Worm (Caenorhabditis elegans) whole organism, late embryonic: ENCODE data around the gene B0495.5.

Experiments
- F13H6.1 ChIP-seq: sonication (generic microtip); optimal IDR thresholded peaks from 2 replicates; lab custom pipeline; 2016; ENCODE audit warnings: missing genetic modification characterization, missing compliant biosample characterization
- ceh-34 ChIP-seq: sonication (generic microtip); optimal IDR thresholded peaks from 2 replicates; lab custom pipeline; 2016; ENCODE audit warnings: mild to moderate bottlenecking, missing genetic modification characterization, missing compliant biosample characterization

DNA sequence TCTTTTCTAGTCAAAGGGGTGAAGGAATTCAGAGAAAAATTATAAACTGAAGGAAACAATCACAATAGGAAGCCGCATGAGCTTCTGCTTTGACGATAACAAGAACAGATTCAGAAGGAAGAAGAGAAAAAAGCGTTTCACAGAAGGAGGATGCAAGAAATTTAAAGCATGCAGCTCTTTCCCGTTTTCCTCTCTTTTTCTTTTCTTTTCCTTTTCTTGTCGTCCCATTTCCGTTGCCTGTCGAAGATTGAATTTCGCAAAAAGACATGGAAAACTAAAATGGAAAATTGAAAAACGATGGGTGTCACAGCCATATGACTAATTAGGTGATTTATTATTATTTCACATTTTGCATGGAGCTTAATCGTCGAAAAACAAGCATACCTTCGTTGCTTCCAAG lies 17.8 kb upstream of the B0495.5 start:
- TF ChIP-seq F13H6.1 (tag; lab: Kevin White, UChicago): no peak
- no peak for TF ChIP-seq ceh-34 (tag; lab: Kevin White, UChicago)
